Worm (Caenorhabditis elegans) whole organism, L3 larva: ENCODE measurements around the gene srj-7.

Experiments
- R02D3.7 ChIP-seq: fragments of 150-350 bp; optimal IDR thresholded peaks from 2 replicates; lab custom pipeline; 2014; ENCODE audit warnings: missing biosample characterization, missing genetic modification characterization
- aly-2 ChIP-seq: fragments of 150-350 bp; optimal IDR thresholded peaks from 2 replicates; lab custom pipeline; 2014; ENCODE audit warnings: missing biosample characterization, missing genetic modification characterization
- ama-1 ChIP-seq: fragments of 150-350 bp; optimal IDR thresholded peaks from 2 replicates; lab custom pipeline; 2018
- ceh-16 ChIP-seq: sonication (generic microtip); optimal IDR thresholded peaks from 2 replicates; lab custom pipeline; 2017; ENCODE audit warnings: missing biosample characterization, missing genetic modification characterization
- ceh-28 ChIP-seq: fragments of 150-350 bp; optimal IDR thresholded peaks from 2 replicates; lab custom pipeline; 2014; ENCODE audit warnings: missing biosample characterization, missing genetic modification reagents, missing genetic modification characterization
- ceh-82 ChIP-seq: fragments of 150-350 bp; optimal IDR thresholded peaks from 2 replicates; lab custom pipeline; 2014; ENCODE audit warnings: missing biosample characterization, missing genetic modification characterization
- ceh-9 ChIP-seq: sonication (generic microtip); optimal IDR thresholded peaks from 2 replicates; lab custom pipeline; 2018; ENCODE audit warnings: missing biosample characterization, missing genetic modification characterization
- daf-12 ChIP-seq: fragments of 150-350 bp; optimal IDR thresholded peaks from 2 replicates; lab custom pipeline; 2014; ENCODE audit warnings: missing biosample characterization, missing genetic modification reagents, missing genetic modification characterization
- egl-27 ChIP-seq: sonication (generic microtip); optimal IDR thresholded peaks from 4 replicates; lab custom pipeline; 2017; ENCODE audit warnings: missing biosample characterization, missing genetic modification reagents, missing genetic modification characterization
- egl-5 ChIP-seq: fragments of 150-350 bp; optimal IDR thresholded peaks from 2 replicates; lab custom pipeline; 2017; ENCODE audit warnings: missing biosample characterization, missing genetic modification reagents, missing genetic modification characterization, inconsistent platforms
- elt-2 ChIP-seq: sonication (generic microtip); optimal IDR thresholded peaks from 2 replicates; lab custom pipeline; 2016; ENCODE audit warnings: missing genetic modification reagents, mild to moderate bottlenecking, missing genetic modification characterization, missing compliant biosample characterization
- fos-1 ChIP-seq: fragments of 150-350 bp; optimal IDR thresholded peaks from 2 replicates; lab custom pipeline; 2014; ENCODE audit warnings: missing biosample characterization, missing genetic modification characterization
- hmg-11 ChIP-seq: sonication (generic microtip); optimal IDR thresholded peaks from 2 replicates; lab custom pipeline; 2016; ENCODE audit warnings: missing genetic modification characterization, missing compliant biosample characterization
- jun-1 ChIP-seq: fragments of 150-350 bp; optimal IDR thresholded peaks from 2 replicates; lab custom pipeline; 2014; ENCODE audit warnings: missing biosample characterization, missing genetic modification reagents, missing genetic modification characterization
- lin-15B ChIP-seq: fragments of 150-350 bp; optimal IDR thresholded peaks from 2 replicates; lab custom pipeline; 2014; ENCODE audit warnings: missing biosample characterization, missing genetic modification characterization
- lin-39 ChIP-seq: fragments of 150-350 bp; optimal IDR thresholded peaks from 2 replicates; lab custom pipeline; 2018; ENCODE audit warnings: missing biosample characterization, missing genetic modification reagents, missing genetic modification characterization
- lsy-12 ChIP-seq: sonication (generic microtip); optimal IDR thresholded peaks from 2 replicates; lab custom pipeline; 2016; ENCODE audit warnings: mild to moderate bottlenecking, missing genetic modification characterization, missing compliant biosample characterization
- mdl-1 ChIP-seq: fragments of 150-350 bp; optimal IDR thresholded peaks from 2 replicates; lab custom pipeline; 2014; ENCODE audit warnings: missing biosample characterization, missing genetic modification characterization
- mml-1 ChIP-seq: fragments of 150-350 bp; sonication (generic microtip); optimal IDR thresholded peaks from 3 replicates; lab custom pipeline; 2014; ENCODE audit warnings: missing biosample characterization, missing genetic modification characterization
- nfya-1 ChIP-seq: sonication (generic microtip); optimal IDR thresholded peaks from 2 replicates; lab custom pipeline; 2017; ENCODE audit warnings: missing genetic modification characterization, mild to moderate bottlenecking, missing compliant biosample characterization, antibody characterized with exemption, moderate library complexity; ENCODE audit not compliant: insufficient read depth
- nhr-11 ChIP-seq: fragments of 150-350 bp; optimal IDR thresholded peaks from 2 replicates; lab custom pipeline; 2014; ENCODE audit warnings: missing biosample characterization, missing genetic modification characterization
- nhr-12 ChIP-seq: fragments of 150-350 bp; optimal IDR thresholded peaks from 2 replicates; lab custom pipeline; 2014; ENCODE audit warnings: missing biosample characterization, missing genetic modification characterization
- nhr-23 ChIP-seq: fragments of 150-350 bp; optimal IDR thresholded peaks from 2 replicates; lab custom pipeline; 2014; ENCODE audit warnings: missing biosample characterization, missing genetic modification reagents, missing genetic modification characterization
- nhr-237 ChIP-seq: fragments of 150-350 bp; optimal IDR thresholded peaks from 2 replicates; lab custom pipeline; 2014; ENCODE audit warnings: missing biosample characterization, missing genetic modification characterization
- nhr-25 ChIP-seq: sonication (generic microtip); optimal IDR thresholded peaks from 2 replicates; lab custom pipeline; 2017; ENCODE audit warnings: missing biosample characterization, missing genetic modification characterization
- nhr-28 ChIP-seq: fragments of 150-350 bp; optimal IDR thresholded peaks from 2 replicates; lab custom pipeline; 2014; ENCODE audit warnings: missing biosample characterization, missing genetic modification characterization
- nhr-43 ChIP-seq: sonication (generic microtip); optimal IDR thresholded peaks from 2 replicates; lab custom pipeline; 2016; ENCODE audit warnings: mild to moderate bottlenecking, missing genetic modification characterization, missing compliant biosample characterization; ENCODE audit not compliant: poor library complexity, severe bottlenecking
- nhr-76 ChIP-seq: fragments of 150-350 bp; sonication (generic microtip); optimal IDR thresholded peaks from 5 replicates; lab custom pipeline; 2014; ENCODE audit warnings: missing biosample characterization, missing genetic modification characterization
- nhr-77 ChIP-seq: fragments of 150-350 bp; optimal IDR thresholded peaks from 2 replicates; lab custom pipeline; 2014; ENCODE audit warnings: missing biosample characterization, missing genetic modification characterization
- pqm-1 ChIP-seq: fragments of 150-350 bp; optimal IDR thresholded peaks from 2 replicates; lab custom pipeline; 2017; ENCODE audit warnings: missing biosample characterization, missing genetic modification characterization, inconsistent platforms
- sea-2 ChIP-seq: fragments of 150-350 bp; sonication (generic microtip); optimal IDR thresholded peaks from 4 replicates; lab custom pipeline; 2014; ENCODE audit warnings: missing biosample characterization, missing genetic modification reagents, missing genetic modification characterization
- tbx-2 ChIP-seq: sonication (generic microtip); optimal IDR thresholded peaks from 2 replicates; lab custom pipeline; 2016; ENCODE audit warnings: mild to moderate bottlenecking, missing genetic modification characterization, missing compliant biosample characterization
- unc-39 ChIP-seq: sonication (generic microtip); optimal IDR thresholded peaks from 4 replicates; lab custom pipeline; 2017; ENCODE audit warnings: missing biosample characterization, missing genetic modification characterization
- unc-62 ChIP-seq: fragments of 150-350 bp; sonication (generic microtip); optimal IDR thresholded peaks from 4 replicates; lab custom pipeline; 2014; ENCODE audit warnings: missing biosample characterization, missing genetic modification reagents, missing genetic modification characterization
- zag-1 ChIP-seq: fragments of 150-350 bp; optimal IDR thresholded peaks from 2 replicates; lab custom pipeline; 2014; ENCODE audit warnings: missing biosample characterization, missing genetic modification characterization
- ztf-11 ChIP-seq: fragments of 150-350 bp; optimal IDR thresholded peaks from 2 replicates; lab custom pipeline; 2014; ENCODE audit warnings: missing biosample characterization, missing genetic modification characterization
- ztf-4 ChIP-seq: fragments of 150-350 bp; optimal IDR thresholded peaks from 2 replicates; lab custom pipeline; 2014; ENCODE audit warnings: missing biosample characterization, missing genetic modification characterization

srj-7 gene

DNA sequence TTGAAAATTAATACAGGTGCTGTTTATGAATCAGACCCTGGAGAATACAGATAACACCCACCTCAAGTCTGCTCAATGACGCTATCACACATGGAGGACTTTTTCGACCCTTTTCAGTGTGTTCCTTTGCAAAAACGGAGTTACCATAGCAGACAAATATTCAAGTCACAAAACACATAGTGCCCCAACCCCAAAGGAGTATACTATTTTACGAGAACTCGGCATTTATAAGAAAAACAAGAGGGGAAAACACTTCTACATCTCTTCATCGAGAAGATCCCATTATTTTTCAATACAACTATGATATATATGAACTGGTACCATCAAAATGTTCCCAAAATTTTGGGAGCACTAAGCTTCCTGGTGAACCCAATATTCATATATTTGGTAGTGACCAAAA, at the start of gene srj-7:
TSS of gene srj-7 (plus strand) at position 301 of the 400 bp plus-strand sequence.
- no peak for TF ChIP-seq mdl-1
- no peak for TF ChIP-seq jun-1 (tag; lab: Kevin White, UChicago)
- TF ChIP-seq R02D3.7 (tag; lab: Kevin White, UChicago), result no peak
- no peak for TF ChIP-seq fos-1
- TF ChIP-seq tbx-2, result no peak
- TF ChIP-seq nhr-11, result no peak
- TF ChIP-seq nhr-25 (tag; lab: Kevin White, UChicago), result no peak
- TF ChIP-seq nhr-77 (tag; lab: Kevin White, UChicago), result no peak
- TF ChIP-seq, all 47 proteins: peak for 0

DNA sequence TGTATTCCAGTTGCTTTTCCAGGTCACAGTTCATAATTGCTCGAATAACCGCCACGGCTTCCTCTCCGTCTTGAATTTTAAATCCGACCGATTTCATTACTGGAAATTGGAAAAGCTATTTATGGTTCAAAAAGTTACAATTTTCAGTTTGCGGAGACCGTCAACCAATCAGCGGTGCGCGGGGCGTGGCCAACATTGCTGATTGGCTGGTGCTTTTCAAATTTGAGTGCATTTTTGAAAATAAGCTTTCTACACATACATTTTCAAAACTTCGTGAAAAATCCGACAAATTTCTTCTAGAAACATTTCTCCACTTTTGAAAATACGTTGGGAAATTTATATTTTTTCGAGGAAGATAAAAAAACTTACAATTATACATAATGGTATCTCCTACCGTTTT, 49.0 kb upstream of the srj-7 start:
- no peak for TF ChIP-seq unc-62
- TF ChIP-seq nfya-1 (tag; lab: Kevin White, UChicago), result peak; percentile 91

DNA sequence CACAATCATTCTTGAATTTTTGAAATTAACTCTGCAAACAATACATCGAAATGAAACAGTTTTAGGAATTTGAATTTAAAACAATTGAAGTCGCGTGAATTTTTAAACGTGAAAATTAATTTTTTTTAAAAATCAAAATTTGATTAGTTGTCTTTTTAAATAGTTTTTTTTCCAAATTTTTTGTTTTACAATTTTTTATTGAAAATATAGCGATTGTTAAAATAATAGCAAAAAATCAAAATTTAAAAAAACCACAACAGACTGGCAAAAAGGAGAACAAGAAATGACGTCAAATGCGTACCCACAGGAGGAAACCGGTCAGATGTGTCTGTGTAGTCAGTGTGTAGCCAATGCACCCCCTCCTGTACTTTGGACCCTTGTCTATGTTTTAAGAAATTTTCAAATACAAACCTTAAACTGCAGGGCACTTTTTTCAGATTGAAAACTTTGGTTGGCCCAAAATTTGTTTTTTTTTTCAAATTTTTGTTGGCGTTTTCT, 47.9 kb upstream of the srj-7 start, which contains the start of the genes Y73C8B.1 and Y73C8B.5:
TSS of gene Y73C8B.1 (minus strand) at position 51 of the 498 bp plus-strand sequence.
TSS of gene Y73C8B.5 (plus strand) at position 437 of the 498 bp plus-strand sequence.
- TF ChIP-seq fos-1 (no peak), ceh-9 (no peak), zag-1 (tag; lab: Kevin White, UChicago) (no peak), nhr-11 (peak; percentile 85), lin-39 (tag; lab: Kevin White, UChicago) (no peak), mdl-1 (no peak), lin-15B (tag; lab: Kevin White, UChicago) (no peak), nhr-28 (tag; lab: Kevin White, UChicago) (no peak), aly-2 (no peak), elt-2 (tag; lab: Kevin White, UChicago) (peak; percentile 28), mml-1 (no peak), ceh-16 (tag; lab: Kevin White, UChicago) (no peak), unc-39 (tag; lab: Kevin White, UChicago) (no peak), nfya-1 (tag; lab: Kevin White, UChicago) (peak; percentile 22), ztf-4 (tag; lab: Kevin White, UChicago) (no peak), ama-1 (lab: Kevin White, UChicago) (no peak), nhr-43 (no peak), nhr-23 (tag; lab: Kevin White, UChicago) (peak; percentile 41), nhr-237 (tag; lab: Kevin White, UChicago) (no peak), nhr-25 (tag; lab: Kevin White, UChicago) (peak; percentile 37), ceh-28 (no peak)

DNA sequence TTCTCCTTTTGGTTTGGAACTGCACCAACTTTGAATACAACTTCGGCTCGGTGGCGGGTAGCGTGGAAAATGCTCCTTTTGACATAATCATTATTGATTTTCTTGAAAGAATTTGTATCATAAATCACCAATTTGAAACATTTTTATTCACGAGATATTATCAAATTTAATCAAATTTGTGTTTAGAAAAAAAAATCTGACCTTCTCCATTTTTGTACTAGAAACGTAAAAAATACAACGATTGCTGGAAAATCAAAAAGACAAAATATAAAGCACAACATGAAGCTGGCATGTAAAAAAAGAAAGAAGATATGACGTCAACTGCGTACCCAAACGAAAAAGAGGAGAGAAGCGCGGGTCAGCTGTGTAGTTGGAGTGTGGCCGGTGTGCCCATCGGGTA, 44.5 kb upstream of the srj-7 start, which contains the start of gene K08D9.4:
TSS of gene K08D9.4 (minus strand) at position 101 of the 400 bp plus-strand sequence.
- TF ChIP-seq R02D3.7 (tag; lab: Kevin White, UChicago), result no peak
- TF ChIP-seq lsy-12, result no peak
- no peak for TF ChIP-seq daf-12
- no peak for TF ChIP-seq lin-39 (tag; lab: Kevin White, UChicago)
- no peak for TF ChIP-seq nhr-77 (tag; lab: Kevin White, UChicago)
- TF ChIP-seq nhr-76 (tag; lab: Kevin White, UChicago), result no peak
- TF ChIP-seq nhr-12 (tag; lab: Kevin White, UChicago), result no peak
- TF ChIP-seq nfya-1 (tag; lab: Kevin White, UChicago), result no peak
- TF ChIP-seq ama-1 (lab: Kevin White, UChicago), result no peak
- TF ChIP-seq unc-62, result no peak
- TF ChIP-seq nhr-237 (tag; lab: Kevin White, UChicago), result no peak

DNA sequence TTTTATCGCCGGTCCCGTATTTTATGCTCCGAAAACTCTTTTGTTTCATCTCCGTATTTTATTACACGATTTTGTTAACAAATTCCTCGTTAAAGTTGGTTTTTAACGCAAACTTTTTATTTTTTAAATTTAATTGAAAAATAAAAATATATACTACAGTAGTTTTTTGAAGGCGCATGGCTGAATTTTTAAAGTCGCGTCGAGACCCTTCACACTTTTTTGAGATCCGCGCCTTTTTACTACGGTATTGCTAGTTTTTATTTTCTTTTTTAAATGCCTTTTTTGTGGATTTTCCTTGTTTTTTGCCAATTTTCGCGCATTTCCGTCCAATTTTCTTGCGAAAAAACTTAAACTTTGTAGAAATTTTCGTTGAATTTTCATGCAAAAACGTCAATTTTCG, 40.4 kb upstream of the srj-7 start:
- TF ChIP-seq egl-5 (no peak), nhr-76 (tag; lab: Kevin White, UChicago) (no peak), sea-2 (GFP tag; lab: Kevin White, UChicago) (no peak), egl-27 (tag; lab: Kevin White, UChicago) (no peak), ceh-82 (tag; lab: Kevin White, UChicago) (no peak), unc-39 (tag; lab: Kevin White, UChicago) (no peak), pqm-1 (no peak), hmg-11 (tag; lab: Kevin White, UChicago) (no peak), nhr-25 (tag; lab: Kevin White, UChicago) (no peak), nhr-11 (no peak), lin-15B (tag; lab: Kevin White, UChicago) (no peak), ceh-16 (tag; lab: Kevin White, UChicago) (no peak), fos-1 (no peak), unc-62 (no peak), nhr-77 (tag; lab: Kevin White, UChicago) (no peak), ztf-11 (tag; lab: Kevin White, UChicago) (no peak), aly-2 (no peak)
